Worm (Caenorhabditis elegans): Measurements from ENCODE around the gene flh-1.
A peak's percentile ranks its signal among the peaks of the same experiment; 100 is the strongest.

The flh-1 gene

ce11 chrIV:9216956-9217355, 47.1 kb downstream of the flh-1 start (continued):
- peak; percentile 18 for TF ChIP-seq hlh-30 (tag; optimal IDR thresholded peaks at IDR 0.05; ENCODE audit: insufficient read depth)

DNA sequence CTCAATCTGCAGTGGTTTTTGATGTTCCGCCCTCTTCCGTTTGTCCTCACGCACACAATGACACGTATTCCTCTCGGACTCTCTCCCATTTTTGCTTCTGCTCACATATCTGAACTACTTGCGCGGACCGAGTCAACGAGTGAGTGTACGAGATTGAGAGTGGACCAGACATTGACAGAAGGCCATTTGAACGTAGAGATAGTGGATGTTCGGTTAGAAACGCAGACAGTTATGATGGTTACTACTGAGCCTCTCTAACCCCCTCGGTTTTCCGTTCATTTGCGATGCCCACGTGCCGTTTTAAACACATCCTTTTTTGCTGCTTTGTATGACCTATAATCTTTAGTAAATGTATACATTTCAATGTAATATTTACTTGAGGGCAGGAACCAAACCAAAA, 47.6 kb downstream of the flh-1 start:
- TF ChIP-seq mdl-1 (tag; optimal IDR thresholded peaks at IDR 0.05) (peak in 1 of 2 experiments; percentile 92), nhr-102 (tag; optimal IDR thresholded peaks at IDR 0.05) (no peak), duxl-1 (tag; optimal IDR thresholded peaks at IDR 0.05; ENCODE audit: poor library complexity) (no peak), fkh-10 (GFP tag; optimal IDR thresholded peaks at IDR 0.05) (peak; percentile 6), ceh-82 (tag; optimal IDR thresholded peaks at IDR 0.05) (no peak), hlh-30 (tag; optimal IDR thresholded peaks at IDR 0.05; ENCODE audit: insufficient read depth) (peak; percentile 60), aha-1 (tag) (peak; percentile 99), nhr-28 (tag; optimal IDR thresholded peaks at IDR 0.05) (no peak), lsy-2 (tag; optimal IDR thresholded peaks at IDR 0.05) (peak; percentile 12 to 58), ztf-7 (tag; optimal IDR thresholded peaks at IDR 0.05) (no peak), egl-43 (GFP tag; IDR thresholded peaks at IDR 0.05) (no peak), snpc-1.2 (GFP tag; IDR thresholded peaks at IDR 0.05) (no peak), mdt-29 (GFP tag; IDR thresholded peaks at IDR 0.05) (no peak), mes-2 (tag; optimal IDR thresholded peaks at IDR 0.05; ENCODE audit: poor library complexity, severe bottlenecking) (peak; percentile 60), lir-3 (tag; optimal IDR thresholded peaks at IDR 0.05) (no peak), ceh-20 (GFP tag; IDR thresholded peaks at IDR 0.05) (0 out of 2 replicates have a peak, but pooled peaks have one; percentile 32), rbr-2 (tag; optimal IDR thresholded peaks at IDR 0.05) (peak; percentile 27), mxl-3 (GFP tag; optimal IDR thresholded peaks at IDR 0.05) (peak; percentile 19), mep-1 (tag; optimal IDR thresholded peaks at IDR 0.05) (peak; percentile 45), F26F4.8 (GFP tag; conservative IDR thresholded peaks at IDR 0.05) (no peak), dmd-9 (GFP tag; IDR thresholded peaks at IDR 0.05) (no peak), daf-16 (GFP tag; optimal IDR thresholded peaks at IDR 0.05) (no peak), daf-16 (tag; optimal IDR thresholded peaks at IDR 0.05) (no peak), zip-11 (GFP tag; IDR thresholded peaks at IDR 0.05) (no peak), T20F7.1 (GFP tag; optimal IDR thresholded peaks at IDR 0.05) (no peak), dve-1 (tag; optimal IDR thresholded peaks at IDR 0.05; ENCODE audit: insufficient read depth) (no peak), hif-1 (tag; optimal IDR thresholded peaks at IDR 0.05) (peak in 1 of 2 experiments; percentile 36)

- TF ChIP-seq nhr-48 (tag; optimal IDR thresholded peaks at IDR 0.05) (no peak), nhr-25 (tag; optimal IDR thresholded peaks at IDR 0.05; ENCODE audit: borderline replicate concordance, insufficient read depth) (no peak), dmd-9 (GFP tag; IDR thresholded peaks at IDR 0.05) (no peak), lsy-2 (tag; optimal IDR thresholded peaks at IDR 0.05) (peak in 1 of 2 experiments; percentile 26), dve-1 (tag; optimal IDR thresholded peaks at IDR 0.05; ENCODE audit: insufficient read depth) (no peak), rbr-2 (tag; optimal IDR thresholded peaks at IDR 0.05) (no peak), set-16 (GFP tag; IDR thresholded peaks at IDR 0.05) (no peak), daf-16 (GFP tag; optimal IDR thresholded peaks at IDR 0.05) (no peak), daf-16 (tag; optimal IDR thresholded peaks at IDR 0.05) (no peak), zag-1 (tag; optimal IDR thresholded peaks at IDR 0.05) (no peak), ceh-62 (tag; optimal IDR thresholded peaks at IDR 0.05) (no peak), ceh-82 (tag; optimal IDR thresholded peaks at IDR 0.05) (no peak), pqm-1 (tag; optimal IDR thresholded peaks at IDR 0.05) (no peak), tra-1 (GFP tag; IDR thresholded peaks at IDR 0.05) (no peak), F44E2.7 (GFP tag; IDR thresholded peaks at IDR 0.05) (no peak), daf-19 (GFP tag; conservative IDR thresholded peaks at IDR 0.05) (no peak), aha-1 (tag) (peak; percentile 97), aly-2 (tag; optimal IDR thresholded peaks at IDR 0.05) (no peak), pha-4 (GFP tag; IDR thresholded peaks at IDR 0.05) (no peak), pha-4 (tag; optimal IDR thresholded peaks at IDR 0.05) (no peak), ceh-20 (GFP tag; IDR thresholded peaks at IDR 0.05) (no peak), spr-3 (GFP tag; optimal IDR thresholded peaks at IDR 0.05) (no peak), cey-2 (tag; optimal IDR thresholded peaks at IDR 0.05; ENCODE audit: borderline replicate concordance, insufficient read depth) (no peak), mdl-1 (tag; optimal IDR thresholded peaks at IDR 0.05) (no peak), nhr-6 (tag; optimal IDR thresholded peaks at IDR 0.05) (no peak), T26A8.4 (GFP tag; IDR thresholded peaks at IDR 0.05) (no peak), hif-1 (tag; optimal IDR thresholded peaks at IDR 0.05) (peak in 1 of 2 experiments; percentile 95), lin-13 (GFP tag; optimal IDR thresholded peaks at IDR 0.05) (no peak), nhr-76 (tag; optimal IDR thresholded peaks at IDR 0.05) (no peak)
Observed at ce11 chrIV:9215824-9216223, 48.2 kb downstream of the flh-1 start.

Data from whole organism, L4 larva.